Worm (Caenorhabditis elegans) whole organism, L4/young adult: Measurements from ENCODE around the gene unc-43.

Source experiments
- W03F9.2 ChIP-seq: fragments of 150-350 bp; optimal IDR thresholded peaks from 2 replicates; lab custom pipeline; 2014; ENCODE audit warnings: missing biosample characterization, missing genetic modification characterization
- him-1 ChIP-seq: sonication (generic microtip); optimal IDR thresholded peaks from 2 replicates; lab custom pipeline; 2016; ENCODE audit warnings: missing genotype, missing genetic modification reagents, missing genetic modification characterization, missing compliant biosample characterization

- TF ChIP-seq W03F9.2 = no peak
- no peak for TF ChIP-seq him-1 (tag; lab: Kevin White, UChicago)
Observed at ce11 chrIV:10388263-10388662, 38.2 kb upstream of the unc-43 start, which contains the start of gene R10H10.3.
